Worm (Caenorhabditis elegans) whole organism, midembryonic: ENCODE results near the gene C27H6.8.
A peak's percentile ranks its signal among the peaks of the same experiment; 100 is the strongest.

Source experiments
- T22C8.4 ChIP-seq: fragments of 200-800 bp; sonication (Bioruptor generic); IDR thresholded peaks from 2 replicates; pipeline ENCODE4 v1.3.6; 2022; ENCODE audit warnings: missing genetic modification characterization, missing compliant biosample characterization
- cog-1 ChIP-seq: sonication (generic microtip); optimal IDR thresholded peaks from 2 replicates; lab custom pipeline; 2016; ENCODE audit warnings: missing genetic modification characterization, missing compliant biosample characterization
- flt-1 ChIP-seq: fragments of 200-800 bp; sonication (Bioruptor generic); IDR thresholded peaks from 2 replicates; pipeline ENCODE4 v1.3.6; 2022; ENCODE audit warnings: missing genetic modification characterization, missing compliant biosample characterization
- klf-2 ChIP-seq: fragments of 200-800 bp; sonication (Bioruptor generic); conservative IDR thresholded peaks from 2 replicates; pipeline ENCODE4 v1.3.6; 2022; ENCODE audit warnings: missing genetic modification reagents, missing genetic modification characterization, missing compliant biosample characterization
- med-1 ChIP-seq: sonication (generic microtip); optimal IDR thresholded peaks from 2 replicates; lab custom pipeline; 2017; ENCODE audit warnings: missing genetic modification characterization, mild to moderate bottlenecking, missing compliant biosample characterization, antibody characterized with exemption, missing genetic modification reagents; ENCODE audit not compliant: insufficient read depth
- ref-1 ChIP-seq: fragments of 200-800 bp; sonication (Bioruptor generic); conservative IDR thresholded peaks from 2 replicates; pipeline ENCODE4 v1.3.6; 2022; ENCODE audit warnings: missing genetic modification reagents, missing genetic modification characterization, missing compliant biosample characterization
- tab-1 ChIP-seq: fragments of 200-800 bp; sonication (Bioruptor generic); IDR thresholded peaks from 2 replicates; pipeline ENCODE4 v1.3.6; 2022; ENCODE audit warnings: missing genetic modification characterization, missing compliant biosample characterization
- ztf-23 ChIP-seq: fragments of 200-800 bp; sonication (Bioruptor generic); IDR thresholded peaks from 2 replicates; pipeline ENCODE4 v1.3.6; 2022; ENCODE audit warnings: missing genetic modification reagents, missing genetic modification characterization, missing compliant biosample characterization
- ztf-29 ChIP-seq: fragments of 200-800 bp; sonication (Bioruptor generic); IDR thresholded peaks from 2 replicates; pipeline ENCODE4 v1.3.6; 2022; ENCODE audit warnings: missing genetic modification reagents, missing genetic modification characterization, missing compliant biosample characterization

- TF ChIP-seq flt-1 (GFP tag; lab: Robert Waterston, UW) (0 out of 2 replicates have a peak, but pooled peaks have one; percentile 9), cog-1 (tag; lab: Kevin White, UChicago) (no peak), klf-2 (GFP tag; lab: Robert Waterston, UW) (no peak), T22C8.4 (GFP tag; lab: Robert Waterston, UW) (no peak), ztf-29 (no peak), ref-1 (GFP tag; lab: Robert Waterston, UW) (no peak), ztf-23 (GFP tag; lab: Robert Waterston, UW) (no peak), tab-1 (GFP tag; lab: Robert Waterston, UW) (no peak), med-1 (GFP tag; lab: Kevin White, UChicago) (no peak)
These were observed 24.7 kb downstream of the C27H6.8 start for ce11 chrV:9962916-9963315.
